Worm (Caenorhabditis elegans): Measurements from ENCODE around the gene srab-9.

ce11 chrV:3106785-3107184 is 34.3 kb downstream of the srab-9 start:
- TF ChIP-seq hlh-6 (tag; optimal IDR thresholded peaks at IDR 0.05): no peak
- no peak for TF ChIP-seq che-1 (tag; optimal IDR thresholded peaks at IDR 0.05)
- no peak for TF ChIP-seq fkh-10 (GFP tag; optimal IDR thresholded peaks at IDR 0.05)
